3 worm cellular contexts compared by ENCODE assay signal in the genomic region with DNA sequence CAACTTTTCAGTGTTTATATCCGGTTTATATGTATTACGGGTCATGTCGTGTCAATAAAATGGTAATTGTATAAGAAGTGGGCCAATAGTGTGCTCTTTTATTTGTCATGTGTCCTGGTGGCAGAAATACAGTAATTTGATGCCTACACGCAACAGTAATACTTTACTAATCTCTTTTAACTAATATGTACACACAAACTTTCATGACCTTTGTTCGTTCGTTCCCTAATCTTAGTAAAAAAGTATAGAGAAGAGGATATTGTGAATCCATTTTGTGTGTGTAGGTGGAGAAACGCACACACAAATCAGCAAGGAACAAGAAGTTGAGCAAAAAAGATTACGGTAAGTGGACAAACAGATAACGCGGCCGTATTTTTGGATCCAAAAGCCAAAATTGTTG.
TF ChIP-seq lines count a peak whose summit lies in the region.

No protein-coding gene starts in this region.

TF ChIP-seq in whole organism, L3 larva, 47 proteins besides CTCF, POLR2A, EP300 and RAD21:
- TF ChIP-seq pha-4 (tag; optimal IDR thresholded peaks at IDR 0.05; lab: Kevin White, UChicago): peak; percentile 27
- TF ChIP-seq lin-15B (tag; optimal IDR thresholded peaks at IDR 0.05; lab: Kevin White, UChicago): no peak
- TF ChIP-seq snpc-4 (tag; optimal IDR thresholded peaks at IDR 0.05; lab: Kevin White, UChicago): no peak
- no peak for TF ChIP-seq mdl-1 (tag; optimal IDR thresholded peaks at IDR 0.05; lab: Kevin White, UChicago)

TF ChIP-seq in whole organism, late embryonic, 69 proteins besides CTCF, POLR2A, EP300 and RAD21:
- no peak for TF ChIP-seq hlh-8 (tag; optimal IDR thresholded peaks at IDR 0.05; lab: Kevin White, UChicago)
- peak; percentile 61 for TF ChIP-seq ceh-34 (tag; optimal IDR thresholded peaks at IDR 0.05; lab: Kevin White, UChicago)

TF ChIP-seq in whole organism, mixed stage, embryonic, 35 proteins besides CTCF, POLR2A, EP300 and RAD21:
- TF ChIP-seq elt-1 (tag; optimal IDR thresholded peaks at IDR 0.05; lab: Kevin White, UChicago; ENCODE audit: borderline replicate concordance, insufficient read depth) (no peak), nhr-2 (tag; optimal IDR thresholded peaks at IDR 0.05; lab: Kevin White, UChicago) (peak; percentile 51), blmp-1 (tag; optimal IDR thresholded peaks at IDR 0.05; lab: Kevin White, UChicago) (no peak), mab-5 (tag; optimal IDR thresholded peaks at IDR 0.05; lab: Kevin White, UChicago) (no peak), nhr-237 (tag; optimal IDR thresholded peaks at IDR 0.05; lab: Kevin White, UChicago) (no peak)

Comparison
In these comparisons a context has a peak if more than half of its experiments do, and no peak if none do; other contexts are left out.
1. Of the 9 proteins assayed by ChIP-seq in both whole organism, late embryonic and whole organism, L3 larva: peak only in whole organism, late embryonic: none; only in whole organism, L3 larva: pha-4; in both: none; in neither: 8.